Fruit fly (Drosophila melanogaster): ENCODE results near the gene ppk5.

- TF ChIP-seq EcR (GFP tag; optimal IDR thresholded peaks at IDR 0.05) = no peak
- TF ChIP-seq CG8478 (optimal IDR thresholded peaks at IDR 0.05) = no peak
- no peak for TF ChIP-seq psq (optimal IDR thresholded peaks at IDR 0.05)
- TF ChIP-seq pan (optimal IDR thresholded peaks at IDR 0.05) = no peak
- TF ChIP-seq Dll (optimal IDR thresholded peaks at IDR 0.05) = no peak
- no peak for TF ChIP-seq usp (GFP tag; optimal IDR thresholded peaks at IDR 0.05)
Observed at dm6 chr3L:21536857-21537256, 2.4 kb downstream of the ppk5 start, which contains the start of gene Rpn10.

Data from whole organism.